Fruit fly (Drosophila melanogaster) whole organism, embryonic: ENCODE results near the gene Rpn1.
A peak's percentile ranks its signal among the peaks of the same experiment; 100 is the strongest.

Source experiments
- Adf1 ChIP-seq: fragments of 200-800 bp; sonication (Bioruptor generic); IDR thresholded peaks from 2 replicates; pipeline ENCODE4 v1.3.6; 2022; ENCODE audit warnings: missing biosample characterization, missing genetic modification characterization
- Asciz ChIP-seq: fragments of 200-800 bp; sonication (Bioruptor generic); optimal IDR thresholded peaks from 2 replicates; lab custom pipeline; 2017; ENCODE audit warnings: missing biosample characterization, mild to moderate bottlenecking, missing genetic modification characterization, missing genetic modification reagents
- Blimp-1 ChIP-seq: fragments of 200-800 bp; sonication (Bioruptor generic); optimal IDR thresholded peaks from 3 replicates; lab custom pipeline; 2018; ENCODE audit warnings: missing biosample characterization, missing genetic modification characterization, mild to moderate bottlenecking, moderate library complexity, missing genetic modification reagents
- C15 ChIP-seq: fragments of 200-800 bp; sonication (Bioruptor generic); IDR thresholded peaks from 3 replicates; pipeline ENCODE4 v1.3.6; 2022; ENCODE audit warnings: missing biosample characterization, missing genetic modification characterization
- CG1024 ChIP-seq: fragments of 200-800 bp; sonication (Bioruptor generic); IDR thresholded peaks from 2 replicates; pipeline ENCODE4 v1.3.6; 2022; ENCODE audit warnings: missing biosample characterization, missing genetic modification characterization
- CG10366 ChIP-seq: fragments of 200-800 bp; sonication (Bioruptor generic); IDR thresholded peaks from 2 replicates; pipeline ENCODE4 v1.3.6; 2022; ENCODE audit warnings: missing biosample characterization, missing genetic modification characterization
- CG12155 ChIP-seq: fragments of 200-800 bp; sonication (Bioruptor generic); optimal IDR thresholded peaks from 3 replicates; lab custom pipeline; 2016; ENCODE audit warnings: missing biosample characterization, missing genetic modification characterization
- CG12299 ChIP-seq: fragments of 200-800 bp; sonication (Bioruptor generic); optimal IDR thresholded peaks from 2 replicates; lab custom pipeline; 2018; ENCODE audit warnings: missing biosample characterization, mild to moderate bottlenecking, missing genetic modification characterization
- CG12659 ChIP-seq: fragments of 200-800 bp; sonication (Bioruptor generic); optimal IDR thresholded peaks from 3 replicates; lab custom pipeline; 2017; ENCODE audit warnings: mild to moderate bottlenecking, missing biosample characterization, missing genetic modification reagents, missing genetic modification characterization
- CG12942 ChIP-seq: fragments of 200-800 bp; sonication (Bioruptor generic); optimal IDR thresholded peaks from 3 replicates; lab custom pipeline; 2016; ENCODE audit warnings: missing biosample characterization, missing genetic modification characterization
- CG16863 ChIP-seq: fragments of 200-800 bp; sonication (Bioruptor generic); optimal IDR thresholded peaks from 3 replicates; lab custom pipeline; 2016; ENCODE audit warnings: missing biosample characterization, missing genetic modification characterization
- CG17328 ChIP-seq: fragments of 200-800 bp; sonication (Bioruptor generic); IDR thresholded peaks from 2 replicates; pipeline ENCODE4 v1.3.6; 2022; ENCODE audit warnings: missing biosample characterization, missing genetic modification characterization
- CG34422 ChIP-seq: fragments of 200-800 bp; sonication (Bioruptor generic); IDR thresholded peaks from 3 replicates; pipeline ENCODE4 v1.3.6; 2022; ENCODE audit warnings: missing biosample characterization, missing genetic modification characterization
- CG4424 ChIP-seq: fragments of 200-800 bp; sonication (Bioruptor generic); optimal IDR thresholded peaks from 3 replicates; lab custom pipeline; 2016; ENCODE audit warnings: missing biosample characterization, missing genetic modification characterization
- CG7839 ChIP-seq: fragments of 200-800 bp; sonication (Bioruptor generic); optimal IDR thresholded peaks from 3 replicates; lab custom pipeline; 2018; ENCODE audit warnings: missing biosample characterization, mild to moderate bottlenecking, missing genetic modification characterization, moderate library complexity
- CG7987 ChIP-seq: fragments of 200-800 bp; sonication (Bioruptor generic); optimal IDR thresholded peaks from 2 replicates; lab custom pipeline; 2018; ENCODE audit warnings: missing biosample characterization, mild to moderate bottlenecking, missing genetic modification characterization, moderate library complexity
- CG8290 ChIP-seq, 3 experiments: fragments of 200-800 bp; sonication (Bioruptor generic); optimal IDR thresholded peaks; 2 replicates each; lab custom pipeline; 2016 to 2019; ENCODE audit warnings: missing biosample characterization in 3 of 3, missing genetic modification characterization in 3 of 3, mild to moderate bottlenecking in 2 of 3, moderate library complexity in 1 of 3
- Camta ChIP-seq: fragments of 200-800 bp; sonication (Bioruptor generic); optimal IDR thresholded peaks from 2 replicates; lab custom pipeline; 2016; ENCODE audit warnings: missing biosample characterization, missing genetic modification characterization
- ERR ChIP-seq: fragments of 200-800 bp; sonication (Bioruptor generic); optimal IDR thresholded peaks from 2 replicates; lab custom pipeline; 2016; ENCODE audit warnings: missing biosample characterization, missing genetic modification characterization
- Elba2 ChIP-seq: fragments of 200-800 bp; sonication (Bioruptor generic); optimal IDR thresholded peaks from 3 replicates; lab custom pipeline; 2016; ENCODE audit warnings: missing biosample characterization, missing genetic modification characterization
- GATAe ChIP-seq: fragments of 200-800 bp; sonication (Bioruptor generic); conservative IDR thresholded peaks from 2 replicates; pipeline ENCODE4 v1.3.6; 2022; ENCODE audit warnings: missing biosample characterization, missing genetic modification characterization
- Gsc ChIP-seq: fragments of 200-800 bp; sonication (Bioruptor generic); IDR thresholded peaks from 2 replicates; pipeline ENCODE4 v1.3.6; 2022; ENCODE audit warnings: missing biosample characterization, missing genetic modification characterization
- H2.0 ChIP-seq: fragments of 200-800 bp; sonication (Bioruptor generic); IDR thresholded peaks from 2 replicates; pipeline ENCODE4 v1.3.6; 2022; ENCODE audit warnings: missing biosample characterization, missing genetic modification characterization
- HmgZ ChIP-seq: fragments of 200-800 bp; sonication (Bioruptor generic); optimal IDR thresholded peaks from 2 replicates; lab custom pipeline; 2018; ENCODE audit warnings: missing biosample characterization, mild to moderate bottlenecking, missing genetic modification characterization
- MTF-1 ChIP-seq: fragments of 200-800 bp; sonication (Bioruptor generic); optimal IDR thresholded peaks from 2 replicates; lab custom pipeline; 2018; ENCODE audit warnings: missing biosample characterization, mild to moderate bottlenecking, missing genetic modification characterization, borderline replicate concordance
- Nf-YC ChIP-seq: fragments of 200-800 bp; optimal IDR thresholded peaks from 3 replicates; lab custom pipeline; 2019; ENCODE audit warnings: missing biosample characterization, mild to moderate bottlenecking, missing genetic modification characterization, moderate library complexity
- Optix ChIP-seq: fragments of 200-800 bp; sonication (Bioruptor generic); IDR thresholded peaks from 3 replicates; pipeline ENCODE4 v1.3.6; 2022; ENCODE audit warnings: missing biosample characterization, missing genetic modification characterization
- Sry-δ ChIP-seq: fragments of 200-800 bp; sonication (Bioruptor generic); optimal IDR thresholded peaks from 2 replicates; lab custom pipeline; 2016; ENCODE audit warnings: missing biosample characterization, missing genetic modification characterization
- Trl ChIP-seq, 3 experiments: fragments of >200 bp in 2 of 3; fragments of 200-800 bp in 1 of 3; sonication (Bioruptor generic) in 1 of 3; optimal IDR thresholded peaks; 2 replicates in 1 of 3; 3 replicates in 2 of 3; lab custom pipeline; 2016 to 2017; ENCODE audit warnings: missing biosample characterization in 1 of 3, missing genetic modification characterization in 1 of 3
- abd-A ChIP-seq: fragments of 200-800 bp; sonication (Bioruptor generic); optimal IDR thresholded peaks from 3 replicates; lab custom pipeline; 2019; ENCODE audit warnings: missing biosample characterization, mild to moderate bottlenecking, missing genetic modification characterization, moderate library complexity
- ac ChIP-seq: fragments of 200-800 bp; sonication (Bioruptor generic); optimal IDR thresholded peaks from 3 replicates; lab custom pipeline; 2017; ENCODE audit warnings: missing biosample characterization, mild to moderate bottlenecking, missing genetic modification characterization
- ara ChIP-seq: fragments of 200-800 bp; sonication (Bioruptor generic); IDR thresholded peaks from 2 replicates; pipeline ENCODE4 v1.3.6; 2022; ENCODE audit warnings: missing biosample characterization, missing genetic modification characterization
- chif ChIP-seq, 2 experiments: fragments of 200-800 bp; sonication (Bioruptor generic); optimal IDR thresholded peaks; 3 replicates each; lab custom pipeline; 2016; ENCODE audit warnings: missing biosample characterization in 2 of 2, missing genetic modification characterization in 2 of 2
- danr ChIP-seq: fragments of 200-800 bp; sonication (Bioruptor generic); IDR thresholded peaks from 2 replicates; pipeline ENCODE4 v1.3.6; 2022; ENCODE audit warnings: missing biosample characterization, missing genetic modification characterization
- fd102C ChIP-seq: fragments of 200-800 bp; sonication (Bioruptor generic); optimal IDR thresholded peaks from 2 replicates; lab custom pipeline; 2018; ENCODE audit warnings: missing biosample characterization, mild to moderate bottlenecking, missing genetic modification characterization, moderate library complexity
- fru ChIP-seq: fragments of >200 bp; optimal IDR thresholded peaks from 2 replicates; lab custom pipeline; 2017
- gce ChIP-seq: fragments of 200-800 bp; sonication (Bioruptor generic); IDR thresholded peaks from 3 replicates; pipeline ENCODE4 v1.3.6; 2022; ENCODE audit warnings: missing biosample characterization, missing genetic modification characterization
- grau ChIP-seq: fragments of 200-800 bp; optimal IDR thresholded peaks from 3 replicates; lab custom pipeline; 2019; ENCODE audit warnings: missing biosample characterization, mild to moderate bottlenecking, missing genetic modification characterization, moderate library complexity
- grn ChIP-seq: fragments of 200-800 bp; sonication (Bioruptor generic); optimal IDR thresholded peaks from 3 replicates; lab custom pipeline; 2017; ENCODE audit warnings: missing biosample characterization, missing genetic modification characterization
- gsb-n ChIP-seq: fragments of 200-800 bp; sonication (Bioruptor generic); optimal IDR thresholded peaks from 3 replicates; lab custom pipeline; 2018; ENCODE audit warnings: missing biosample characterization, mild to moderate bottlenecking, missing genetic modification characterization
- ham ChIP-seq: fragments of 200-800 bp; sonication (Bioruptor generic); IDR thresholded peaks from 2 replicates; pipeline ENCODE4 v1.3.6; 2022; ENCODE audit warnings: missing biosample characterization, missing genetic modification characterization
- kah ChIP-seq: fragments of 200-800 bp; sonication (Bioruptor generic); optimal IDR thresholded peaks from 2 replicates; lab custom pipeline; 2018; ENCODE audit warnings: missing biosample characterization, mild to moderate bottlenecking, missing genetic modification characterization
- kni ChIP-seq: fragments of 200-800 bp; sonication (Bioruptor generic); optimal IDR thresholded peaks from 3 replicates; lab custom pipeline; 2017; ENCODE audit warnings: mild to moderate bottlenecking, missing biosample characterization, missing genetic modification reagents, missing genetic modification characterization
- mirr ChIP-seq: fragments of 200-800 bp; sonication (Bioruptor generic); optimal IDR thresholded peaks from 3 replicates; lab custom pipeline; 2018; ENCODE audit warnings: missing biosample characterization, mild to moderate bottlenecking, missing genetic modification characterization
- onecut ChIP-seq: fragments of 200-800 bp; sonication (Bioruptor generic); IDR thresholded peaks from 2 replicates; pipeline ENCODE4 v1.3.6; 2022; ENCODE audit warnings: missing biosample characterization, missing genetic modification characterization
- org-1 ChIP-seq: fragments of 200-800 bp; sonication (Bioruptor generic); optimal IDR thresholded peaks from 2 replicates; lab custom pipeline; 2017; ENCODE audit warnings: missing biosample characterization, missing genetic modification characterization
- otp ChIP-seq: fragments of 200-800 bp; sonication (Bioruptor generic); IDR thresholded peaks from 3 replicates; pipeline ENCODE4, ENCODE4 v1.3.6; 2022; ENCODE audit warnings: missing biosample characterization, missing genetic modification characterization
- pros ChIP-seq: fragments of 200-800 bp; sonication (Bioruptor generic); optimal IDR thresholded peaks from 3 replicates; lab custom pipeline; 2019; ENCODE audit warnings: missing biosample characterization, mild to moderate bottlenecking, missing genetic modification characterization, moderate library complexity
- repo ChIP-seq: fragments of 200-800 bp; sonication (Bioruptor generic); optimal IDR thresholded peaks from 2 replicates; lab custom pipeline; 2016; ENCODE audit warnings: missing biosample characterization, missing genetic modification characterization
- yki ChIP-seq: fragments of >200 bp; optimal IDR thresholded peaks from 3 replicates; lab custom pipeline; 2018

Rpn1 gene

dm6 chr3L:19895556-19895995 is 19.3 kb upstream of the Rpn1 start (continued):
- TF ChIP-seq CG12942 (GFP tag; lab: Kevin White, UChicago) (no peak), CG1024 (GFP tag; lab: Robert Waterston, UW) (no peak), abd-A (tag; lab: Kevin White, UChicago) (no peak), CG16863 (no peak), onecut (GFP tag; lab: Robert Waterston, UW) (no peak), Asciz (no peak), Nf-YC (tag; lab: Kevin White, UChicago) (peak; percentile 95), CG12299 (tag; lab: Kevin White, UChicago) (no peak), ara (GFP tag; lab: Robert Waterston, UW) (0 out of 2 replicates have a peak, but pooled peaks have one; percentile 35), chif (GFP tag; optimal IDR thresholded peaks at IDR 0.05; lab: Kevin White, UChicago) (no peak), danr (no peak), Optix (GFP tag; lab: Robert Waterston, UW) (no peak), Adf1 (GFP tag; lab: Robert Waterston, UW) (peak; percentile 46; the same call in 1 of the 2 replicates), CG12659 (GFP tag; lab: Kevin White, UChicago) (no peak), CG34422 (GFP tag; lab: Robert Waterston, UW) (peak; percentile 73; the same call in 1 of the 3 replicates), CG4424 (GFP tag; lab: Kevin White, UChicago) (no peak), HmgZ (tag; lab: Kevin White, UChicago) (peak; percentile 59), Gsc (GFP tag; lab: Robert Waterston, UW) (no peak), H2.0 (GFP tag; lab: Robert Waterston, UW) (no peak), CG10366 (GFP tag; lab: Robert Waterston, UW) (no peak)
- TF ChIP-seq, all 482 proteins: peak for 76

dm6 chr3L:19896280-19896891 is 18.5 kb upstream of the Rpn1 start:
- TF ChIP-seq Blimp-1 (GFP tag; lab: Kevin White, UChicago) = peak; percentile 59
- no peak for TF ChIP-seq otp (GFP tag; lab: Robert Waterston, UW)
- no peak for TF ChIP-seq fd102C (GFP tag; lab: Kevin White, UChicago)
- no peak for TF ChIP-seq Camta (GFP tag; lab: Kevin White, UChicago)
- no peak for TF ChIP-seq org-1
- no peak for TF ChIP-seq CG7839 (tag; lab: Kevin White, UChicago)
- TF ChIP-seq repo (GFP tag; lab: Kevin White, UChicago) = no peak
- TF ChIP-seq Sry-δ = no peak
- TF ChIP-seq GATAe = no peak
- TF ChIP-seq C15 = no peak
- TF ChIP-seq Trl (optimal IDR thresholded peaks at IDR 0.05; lab: Kevin White, UChicago) = peak; percentile 84 to 92
- no peak for TF ChIP-seq Trl (GFP tag; optimal IDR thresholded peaks at IDR 0.05; lab: Kevin White, UChicago)
- no peak for TF ChIP-seq CG17328 (GFP tag; lab: Robert Waterston, UW)
- peak; percentile 45 for TF ChIP-seq pros (GFP tag; lab: Kevin White, UChicago)
- TF ChIP-seq ham = no peak
- no peak for TF ChIP-seq ERR (GFP tag; lab: Kevin White, UChicago)
- TF ChIP-seq yki (lab: Kevin White, UChicago) = peak; percentile 49
- no peak for TF ChIP-seq ac (GFP tag; lab: Kevin White, UChicago)
- no peak for TF ChIP-seq gce (GFP tag; lab: Robert Waterston, UW)
- peak; percentile 94 for TF ChIP-seq CG12155 (GFP tag; lab: Kevin White, UChicago)
- peak; percentile 10 for TF ChIP-seq Elba2
- TF ChIP-seq CG7987 (GFP tag; lab: Kevin White, UChicago) = no peak
- TF ChIP-seq CG8290 (GFP tag; optimal IDR thresholded peaks at IDR 0.05; lab: Kevin White, UChicago) = no peak
- no peak for TF ChIP-seq CG8290 (tag; optimal IDR thresholded peaks at IDR 0.05; lab: Kevin White, UChicago)
- TF ChIP-seq grn = peak; percentile 36
- peak; percentile 39 for TF ChIP-seq fru (lab: Kevin White, UChicago)
- peak; percentile 20 for TF ChIP-seq mirr (GFP tag; lab: Kevin White, UChicago)
- no peak for TF ChIP-seq MTF-1 (GFP tag; lab: Kevin White, UChicago)
- TF ChIP-seq kah (GFP tag; lab: Kevin White, UChicago) = no peak
- peak; percentile 39 for TF ChIP-seq kni
- no peak for TF ChIP-seq gsb-n (tag; lab: Kevin White, UChicago)
- no peak for TF ChIP-seq grau (tag; lab: Kevin White, UChicago)
